Worm (Caenorhabditis elegans) whole organism, mixed stage, embryonic: ENCODE data around the gene K02C4.5.

ENCODE experiments used
- mab-5 ChIP-seq: fragments of 150-350 bp; optimal IDR thresholded peaks from 2 replicates; lab custom pipeline; 2014; ENCODE audit warnings: missing biosample characterization, missing genetic modification characterization
- zip-8 ChIP-seq: fragments of 150-350 bp; optimal IDR thresholded peaks from 2 replicates; lab custom pipeline; 2014; ENCODE audit warnings: missing biosample characterization, missing genetic modification characterization

DNA sequence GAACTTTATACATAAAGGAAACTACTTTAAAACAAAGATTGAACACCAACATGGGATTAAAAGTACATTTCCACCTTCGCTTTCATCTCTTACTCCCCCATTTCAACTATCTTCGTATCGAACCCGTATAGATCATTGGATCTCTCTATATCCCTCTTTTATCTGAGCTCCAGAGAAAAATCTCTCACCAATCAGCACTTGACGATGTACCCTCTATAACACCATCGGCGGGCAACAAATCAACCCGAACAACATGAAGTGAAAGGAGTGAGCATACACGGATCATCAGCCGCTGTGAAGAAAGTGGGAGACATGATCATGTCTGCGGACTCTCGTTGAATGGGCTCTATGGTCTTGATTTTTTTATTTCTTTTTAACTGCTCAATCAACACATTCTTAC is 39.2 kb downstream of the K02C4.5 start:
- TF ChIP-seq zip-8 (tag; lab: Kevin White, UChicago): no peak
- TF ChIP-seq mab-5 (tag; lab: Kevin White, UChicago): no peak
